Fruit fly (Drosophila melanogaster) whole organism, embryonic: ENCODE measurements around the gene witty.
A peak's percentile ranks its signal among the peaks of the same experiment; 100 is the strongest.

Experiments used
- Aef1 ChIP-seq: fragments of 200-800 bp; sonication (Bioruptor generic); IDR thresholded peaks from 3 replicates; pipeline ENCODE4 v1.3.6; 2022; ENCODE audit warnings: missing biosample characterization, missing genetic modification characterization
- CG11695 ChIP-seq: fragments of 200-800 bp; sonication (Bioruptor generic); IDR thresholded peaks from 3 replicates; pipeline ENCODE4 v1.3.6; 2022; ENCODE audit warnings: missing biosample characterization, missing genetic modification characterization
- CG12155 ChIP-seq: fragments of 200-800 bp; sonication (Bioruptor generic); optimal IDR thresholded peaks from 3 replicates; lab custom pipeline; 2016; ENCODE audit warnings: missing biosample characterization, missing genetic modification characterization
- CG13287 ChIP-seq: fragments of 200-800 bp; sonication (Bioruptor generic); IDR thresholded peaks from 2 replicates; pipeline ENCODE4 v1.3.6; 2022; ENCODE audit warnings: missing biosample characterization, missing genetic modification characterization; ENCODE audit not compliant: partially characterized antibody
- CG13296 ChIP-seq: fragments of 200-800 bp; sonication (Bioruptor generic); optimal IDR thresholded peaks from 3 replicates; lab custom pipeline; 2018; ENCODE audit warnings: missing biosample characterization, mild to moderate bottlenecking, missing genetic modification characterization
- CG13424 ChIP-seq: fragments of 200-800 bp; sonication (Bioruptor generic); optimal IDR thresholded peaks from 2 replicates; lab custom pipeline; 2019; ENCODE audit warnings: missing biosample characterization, mild to moderate bottlenecking, missing genetic modification characterization, moderate library complexity
- CG13894 ChIP-seq: fragments of 200-800 bp; sonication (Bioruptor generic); optimal IDR thresholded peaks from 3 replicates; lab custom pipeline; 2018; ENCODE audit warnings: missing biosample characterization, mild to moderate bottlenecking, missing genetic modification characterization, moderate library complexity
- CG14014 ChIP-seq: fragments of 200-800 bp; sonication (Bioruptor generic); IDR thresholded peaks from 2 replicates; pipeline ENCODE4 v1.3.6; 2022; ENCODE audit warnings: missing biosample characterization, missing genetic modification characterization
- CG14050 ChIP-seq: fragments of 200-800 bp; sonication (Bioruptor generic); IDR thresholded peaks from 3 replicates; pipeline ENCODE4 v1.3.6; 2022; ENCODE audit warnings: missing biosample characterization, missing genetic modification characterization
- CG14710 ChIP-seq: fragments of 200-800 bp; sonication (Bioruptor generic); optimal IDR thresholded peaks from 3 replicates; lab custom pipeline; 2019; ENCODE audit warnings: missing biosample characterization, mild to moderate bottlenecking, missing genetic modification characterization, moderate library complexity
- CG14860 ChIP-seq: fragments of 200-800 bp; sonication (Bioruptor generic); IDR thresholded peaks from 3 replicates; pipeline ENCODE4 v1.3.6; 2022; ENCODE audit warnings: missing biosample characterization, missing genetic modification characterization; ENCODE audit not compliant: partially characterized antibody
- CG1602 ChIP-seq: fragments of 200-800 bp; sonication (Bioruptor generic); optimal IDR thresholded peaks from 3 replicates; lab custom pipeline; 2016; ENCODE audit warnings: missing biosample characterization, missing genetic modification characterization
- CG17186 ChIP-seq: fragments of 200-800 bp; sonication (Bioruptor generic); optimal IDR thresholded peaks from 3 replicates; lab custom pipeline; 2017; ENCODE audit warnings: missing biosample characterization, missing genetic modification reagents, missing genetic modification characterization
- CG2129 ChIP-seq: fragments of 200-800 bp; sonication (Bioruptor generic); IDR thresholded peaks from 2 replicates; pipeline ENCODE4 v1.3.6; 2022; ENCODE audit warnings: missing biosample characterization, missing genetic modification characterization; ENCODE audit not compliant: partially characterized antibody
- CG30403 ChIP-seq: fragments of 200-800 bp; sonication (Bioruptor generic); optimal IDR thresholded peaks from 3 replicates; lab custom pipeline; 2016; ENCODE audit warnings: missing biosample characterization, missing genetic modification characterization
- CG3995 ChIP-seq: fragments of 200-800 bp; sonication (Bioruptor generic); optimal IDR thresholded peaks from 3 replicates; lab custom pipeline; 2016; ENCODE audit warnings: missing biosample characterization, missing genetic modification characterization
- CG4730 ChIP-seq: fragments of 200-800 bp; sonication (Bioruptor generic); IDR thresholded peaks from 2 replicates; pipeline ENCODE4 v1.3.6; 2022; ENCODE audit warnings: missing biosample characterization, missing genetic modification characterization
- CG7357 ChIP-seq: fragments of 200-800 bp; sonication (Bioruptor generic); IDR thresholded peaks from 3 replicates; pipeline ENCODE4 v1.3.6; 2022; ENCODE audit warnings: missing biosample characterization, missing genetic modification characterization
- CG7786 ChIP-seq: fragments of 200-800 bp; sonication (Bioruptor generic); optimal IDR thresholded peaks from 2 replicates; lab custom pipeline; 2016; ENCODE audit warnings: missing biosample characterization, missing genetic modification characterization
- Dfd ChIP-seq, 2 experiments: fragments of >200 bp; optimal IDR thresholded peaks; 2 replicates each; lab custom pipeline; 2017; ENCODE audit warnings: missing biosample characterization in 2 of 2, missing genetic modification characterization in 2 of 2
- Dp ChIP-seq: fragments of 200-800 bp; sonication (Bioruptor generic); optimal IDR thresholded peaks from 2 replicates; lab custom pipeline; 2018; ENCODE audit warnings: missing biosample characterization, mild to moderate bottlenecking, missing genetic modification characterization, moderate library complexity
- Drgx ChIP-seq: fragments of 200-800 bp; sonication (Bioruptor generic); IDR thresholded peaks from 2 replicates; pipeline ENCODE4 v1.3.6; 2022; ENCODE audit warnings: missing biosample characterization, missing genetic modification characterization
- Fer3 ChIP-seq: fragments of 200-800 bp; sonication (Bioruptor generic); optimal IDR thresholded peaks from 2 replicates; lab custom pipeline; 2018; ENCODE audit warnings: missing biosample characterization, mild to moderate bottlenecking, missing genetic modification characterization, moderate library complexity
- Mad ChIP-seq: fragments of 200-800 bp; sonication (Bioruptor generic); optimal IDR thresholded peaks from 2 replicates; lab custom pipeline; 2016; ENCODE audit warnings: missing biosample characterization, missing genetic modification characterization
- Optix ChIP-seq: fragments of 200-800 bp; sonication (Bioruptor generic); IDR thresholded peaks from 3 replicates; pipeline ENCODE4 v1.3.6; 2022; ENCODE audit warnings: missing biosample characterization, missing genetic modification characterization
- Rfx ChIP-seq: fragments of 200-800 bp; sonication (Bioruptor generic); IDR thresholded peaks from 2 replicates; pipeline ENCODE4 v1.3.6; 2022; ENCODE audit warnings: missing biosample characterization, missing genetic modification characterization
- Scr ChIP-seq: fragments of 200-800 bp; sonication (Bioruptor generic); IDR thresholded peaks from 2 replicates; pipeline ENCODE4 v1.3.6; 2022; ENCODE audit warnings: missing biosample characterization, missing genetic modification characterization; ENCODE audit not compliant: partially characterized antibody
- Taf1 ChIP-seq: fragments of 200-800 bp; sonication (Bioruptor generic); IDR thresholded peaks from 2 replicates; pipeline ENCODE4 v1.3.6; 2022; ENCODE audit warnings: missing biosample characterization, missing genetic modification characterization
- YL-1 ChIP-seq: fragments of 200-800 bp; sonication (Bioruptor generic); optimal IDR thresholded peaks from 3 replicates; lab custom pipeline; 2017; ENCODE audit warnings: missing biosample characterization, mild to moderate bottlenecking, missing genetic modification characterization
- ac ChIP-seq: fragments of 200-800 bp; sonication (Bioruptor generic); optimal IDR thresholded peaks from 3 replicates; lab custom pipeline; 2017; ENCODE audit warnings: missing biosample characterization, mild to moderate bottlenecking, missing genetic modification characterization
- bbx ChIP-seq: fragments of 200-800 bp; sonication (Bioruptor generic); IDR thresholded peaks from 2 replicates; pipeline ENCODE4 v1.3.6; 2022; ENCODE audit warnings: missing biosample characterization, missing genetic modification characterization; ENCODE audit not compliant: partially characterized antibody
- dm ChIP-seq: fragments of 200-800 bp; sonication (Bioruptor generic); optimal IDR thresholded peaks from 3 replicates; lab custom pipeline; 2016; ENCODE audit warnings: missing biosample characterization, missing genetic modification characterization
- eyg ChIP-seq: fragments of 200-800 bp; sonication (Bioruptor generic); optimal IDR thresholded peaks from 3 replicates; lab custom pipeline; 2016; ENCODE audit warnings: missing biosample characterization, missing genetic modification characterization
- grau ChIP-seq: fragments of 200-800 bp; optimal IDR thresholded peaks from 3 replicates; lab custom pipeline; 2019; ENCODE audit warnings: missing biosample characterization, mild to moderate bottlenecking, missing genetic modification characterization, moderate library complexity
- grn ChIP-seq: fragments of 200-800 bp; sonication (Bioruptor generic); optimal IDR thresholded peaks from 3 replicates; lab custom pipeline; 2017; ENCODE audit warnings: missing biosample characterization, missing genetic modification characterization
- gsb ChIP-seq: fragments of 200-800 bp; sonication (Bioruptor generic); IDR thresholded peaks from 2 replicates; pipeline ENCODE4 v1.3.6; 2022; ENCODE audit warnings: missing biosample characterization, missing genetic modification characterization
- hbn ChIP-seq: fragments of 200-800 bp; sonication (Bioruptor generic); IDR thresholded peaks from 2 replicates; pipeline ENCODE4 v1.3.6; 2022; ENCODE audit warnings: missing biosample characterization, missing genetic modification characterization; ENCODE audit not compliant: partially characterized antibody
- lbe ChIP-seq: fragments of 200-800 bp; sonication (Bioruptor generic); optimal IDR thresholded peaks from 2 replicates; lab custom pipeline; 2016; ENCODE audit warnings: missing biosample characterization, mild to moderate bottlenecking, missing genetic modification characterization
- mirr ChIP-seq: fragments of 200-800 bp; sonication (Bioruptor generic); optimal IDR thresholded peaks from 3 replicates; lab custom pipeline; 2018; ENCODE audit warnings: missing biosample characterization, mild to moderate bottlenecking, missing genetic modification characterization
- nmo ChIP-seq: fragments of 200-800 bp; sonication (Bioruptor generic); optimal IDR thresholded peaks from 2 replicates; lab custom pipeline; 2018; ENCODE audit warnings: missing biosample characterization, mild to moderate bottlenecking, missing genetic modification characterization, moderate library complexity
- p53 ChIP-seq: fragments of 200-800 bp; sonication (Bioruptor generic); optimal IDR thresholded peaks from 2 replicates; lab custom pipeline; 2016; ENCODE audit warnings: missing biosample characterization, missing genetic modification characterization
- pita ChIP-seq: fragments of 200-800 bp; sonication (Bioruptor generic); optimal IDR thresholded peaks from 2 replicates; lab custom pipeline; 2017; ENCODE audit warnings: missing biosample characterization, mild to moderate bottlenecking, missing genetic modification characterization
- run ChIP-seq: fragments of 200-800 bp; sonication (Bioruptor generic); optimal IDR thresholded peaks from 3 replicates; lab custom pipeline; 2018; ENCODE audit warnings: missing biosample characterization, mild to moderate bottlenecking, missing genetic modification characterization
- sens-2 ChIP-seq: fragments of 200-800 bp; sonication (Bioruptor generic); IDR thresholded peaks from 2 replicates; pipeline ENCODE4 v1.3.6; 2022; ENCODE audit warnings: missing biosample characterization, missing genetic modification characterization
- so ChIP-seq: fragments of 200-800 bp; sonication (Bioruptor generic); IDR thresholded peaks from 3 replicates; pipeline ENCODE4 v1.3.6; 2022; ENCODE audit warnings: missing biosample characterization, missing genetic modification characterization
- stc ChIP-seq: fragments of 200-800 bp; sonication (Bioruptor generic); IDR thresholded peaks from 2 replicates; pipeline ENCODE4 v1.3.6; 2022; ENCODE audit warnings: missing biosample characterization, missing genetic modification characterization
- tgo ChIP-seq: fragments of 200-800 bp; sonication (Bioruptor generic); IDR thresholded peaks from 3 replicates; pipeline ENCODE4 v1.3.6; 2022; ENCODE audit warnings: missing biosample characterization, missing genetic modification characterization
- twi ChIP-seq: fragments of 200-800 bp; optimal IDR thresholded peaks from 2 replicates; lab custom pipeline; 2019; ENCODE audit warnings: missing biosample characterization, mild to moderate bottlenecking, missing genetic modification characterization, moderate library complexity
- unc-4 ChIP-seq: fragments of 200-800 bp; sonication (Bioruptor generic); IDR thresholded peaks from 2 replicates; pipeline ENCODE4 v1.3.6; 2022; ENCODE audit warnings: missing biosample characterization, missing genetic modification characterization; ENCODE audit not compliant: partially characterized antibody
- zen2 ChIP-seq: fragments of 200-800 bp; sonication (Bioruptor generic); IDR thresholded peaks from 3 replicates; pipeline ENCODE4 v1.3.6; 2022; ENCODE audit warnings: missing biosample characterization, missing genetic modification characterization; ENCODE audit not compliant: partially characterized antibody

witty gene

DNA sequence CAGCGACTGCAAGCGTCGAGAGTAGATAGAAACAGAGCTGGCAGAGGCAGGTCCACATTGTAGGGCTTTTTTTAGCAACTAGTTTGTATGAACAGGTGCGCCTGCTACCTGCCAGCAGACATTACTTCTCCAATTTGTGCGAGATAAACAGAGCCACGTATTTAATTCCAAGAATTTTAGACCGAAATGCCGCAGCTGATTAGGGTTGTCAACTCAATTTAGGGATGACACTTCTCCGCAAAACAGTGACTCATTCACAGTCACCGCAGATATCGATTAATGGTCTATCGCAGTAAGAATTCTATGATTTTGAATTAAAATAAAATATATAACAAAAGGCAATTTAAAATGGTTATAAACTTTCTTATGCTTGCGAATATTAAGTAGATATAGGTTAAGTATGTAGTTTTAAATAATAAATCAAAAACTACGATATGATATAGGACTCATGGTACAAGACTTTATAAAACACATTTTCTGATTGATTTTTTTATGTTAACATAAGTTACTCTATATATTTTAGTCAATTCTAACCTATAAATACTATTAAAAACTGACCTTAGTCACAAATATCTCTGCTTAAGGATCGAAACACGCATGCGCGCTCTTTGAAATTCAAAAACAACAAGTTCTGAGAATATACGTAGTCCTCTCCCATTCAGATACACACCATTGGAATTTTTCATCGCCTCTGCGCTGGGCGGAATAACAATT, 35.2 kb upstream of the witty start, which contains the start of the genes wol and Scgalpha (continued):
- TF ChIP-seq Scr (GFP tag; lab: Robert Waterston, UW) (peak; percentile 60), dm (GFP tag; lab: Kevin White, UChicago) (no peak), run (tag; lab: Kevin White, UChicago) (no peak), gsb (GFP tag; lab: Robert Waterston, UW) (no peak), so (GFP tag; lab: Robert Waterston, UW) (no peak), grau (tag; lab: Kevin White, UChicago) (peak; percentile 26), Taf1 (no peak), Dfd (GFP tag; optimal IDR thresholded peaks at IDR 0.05; lab: Kevin White, UChicago) (no peak), CG7786 (GFP tag; lab: Kevin White, UChicago) (no peak), eyg (no peak), CG14860 (GFP tag; lab: Robert Waterston, UW) (0 out of 3 replicates have a peak, but pooled peaks have one; percentile 41), p53 (GFP tag; lab: Kevin White, UChicago) (no peak), CG1602 (GFP tag; lab: Kevin White, UChicago) (no peak), Aef1 (GFP tag; lab: Robert Waterston, UW) (no peak), CG17186 (GFP tag; lab: Kevin White, UChicago) (no peak), Drgx (GFP tag; lab: Robert Waterston, UW) (no peak), nmo (peak; percentile 34), lbe (no peak), bbx (peak; percentile 66), CG30403 (GFP tag; lab: Kevin White, UChicago) (no peak), hbn (GFP tag; lab: Robert Waterston, UW) (0 out of 2 replicates have a peak, but pooled peaks have one; percentile 36), YL-1 (peak; percentile 41), zen2 (GFP tag; lab: Robert Waterston, UW) (peak; percentile 26; the same call in 2 of the 3 replicates), CG4730 (GFP tag; lab: Robert Waterston, UW) (no peak), CG13424 (tag; lab: Kevin White, UChicago) (no peak), pita (GFP tag; lab: Kevin White, UChicago) (no peak), CG11695 (GFP tag; lab: Robert Waterston, UW) (no peak), Rfx (GFP tag; lab: Robert Waterston, UW) (peak; percentile 33), CG3995 (GFP tag; lab: Kevin White, UChicago) (peak; percentile 98), grn (peak; percentile 31), CG13894 (tag; lab: Kevin White, UChicago) (no peak), mirr (GFP tag; lab: Kevin White, UChicago) (no peak), Fer3 (no peak), tgo (GFP tag; lab: Robert Waterston, UW) (no peak), unc-4 (peak; percentile 51), CG2129 (GFP tag; lab: Robert Waterston, UW) (0 out of 2 replicates have a peak, but pooled peaks have one; percentile 24), ac (no peak), Dp (GFP tag; lab: Kevin White, UChicago) (peak; percentile 69), CG13296 (GFP tag; lab: Kevin White, UChicago) (no peak), twi (tag; lab: Kevin White, UChicago) (no peak), CG14050 (GFP tag; lab: Robert Waterston, UW) (no peak), stc (GFP tag; lab: Robert Waterston, UW) (no peak), Mad (GFP tag; lab: Kevin White, UChicago) (no peak), CG12155 (no peak), CG14014 (no peak), CG7357 (no peak), CG13287 (GFP tag; lab: Robert Waterston, UW) (peak; percentile 71), Optix (GFP tag; lab: Robert Waterston, UW) (no peak), sens-2 (GFP tag; lab: Robert Waterston, UW) (no peak), CG14710 (tag; lab: Kevin White, UChicago) (peak; percentile 8)
